Fruit fly (Drosophila melanogaster): ENCODE results near the gene CG33177.

CG33177 gene

DNA sequence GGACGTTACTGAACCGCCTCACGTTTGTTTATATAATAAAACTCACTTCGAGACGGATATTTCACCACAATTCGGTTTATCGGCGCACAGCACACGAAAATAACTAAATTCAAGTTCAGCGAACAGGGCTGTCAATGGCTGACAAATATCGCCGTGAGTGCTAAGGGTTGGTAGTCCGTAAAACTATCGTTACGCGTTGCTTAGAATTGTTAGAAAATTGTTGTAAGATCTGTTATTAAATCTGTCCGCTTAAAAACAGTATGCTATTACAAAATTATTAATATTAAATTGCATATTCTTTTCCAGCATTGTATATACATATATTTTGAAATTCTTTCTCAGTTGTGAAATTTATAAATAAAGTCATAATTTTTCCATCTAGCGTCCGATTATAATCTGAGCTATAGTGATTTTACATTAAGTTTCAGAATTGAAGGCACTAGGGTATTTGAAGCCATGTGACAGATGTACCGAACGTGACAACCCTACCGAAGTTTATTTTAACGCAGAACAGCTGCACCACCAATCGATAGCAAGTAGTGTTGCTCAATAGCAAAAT, 3.5 kb downstream of the CG33177 start, which contains the start of gene Cox17 (continued):
- TF ChIP-seq CG18619 (GFP tag; optimal IDR thresholded peaks at IDR 0.05) (peak; percentile 83), CG4617 (GFP tag; optimal IDR thresholded peaks at IDR 0.05; ENCODE audit: borderline replicate concordance) (peak; percentile 70), CG17612 (GFP tag; IDR thresholded peaks at IDR 0.05) (no peak), wek (GFP tag; optimal IDR thresholded peaks at IDR 0.05) (no peak), CG3995 (GFP tag; optimal IDR thresholded peaks at IDR 0.05) (peak; percentile 58), grau (tag; optimal IDR thresholded peaks at IDR 0.05) (peak; percentile 86), CG14710 (tag; optimal IDR thresholded peaks at IDR 0.05) (peak; percentile 89), CG12155 (GFP tag; optimal IDR thresholded peaks at IDR 0.05) (peak; percentile 78), bigmax (GFP tag; optimal IDR thresholded peaks at IDR 0.05) (no peak), CG12071 (GFP tag; optimal IDR thresholded peaks at IDR 0.05) (peak; percentile 20), pan (optimal IDR thresholded peaks at IDR 0.05) (no peak), pan (GFP tag; optimal IDR thresholded peaks at IDR 0.05 in 1 of 2, IDR thresholded peaks at IDR 0.05 in 1 of 2) (peak in 1 of 2 experiments; percentile 65), CG32772 (GFP tag; IDR thresholded peaks at IDR 0.05) (peak; percentile 60; the same call in 1 of the 2 replicates), CG1233 (GFP tag; optimal IDR thresholded peaks at IDR 0.05) (peak; percentile 78), CG10321 (GFP tag; IDR thresholded peaks at IDR 0.05) (no peak), B-H1 (GFP tag; IDR thresholded peaks at IDR 0.05) (peak; percentile 53; the same call in 2 of the 3 replicates), crc (GFP tag; optimal IDR thresholded peaks at IDR 0.05) (peak; percentile 47), lmd (GFP tag; IDR thresholded peaks at IDR 0.05) (peak; percentile 77), CG30403 (GFP tag; optimal IDR thresholded peaks at IDR 0.05) (peak; percentile 93), mirr (GFP tag; optimal IDR thresholded peaks at IDR 0.05) (no peak), TFAM (GFP tag; optimal IDR thresholded peaks at IDR 0.05) (no peak), CG7271 (tag; optimal IDR thresholded peaks at IDR 0.05) (peak; percentile 34), CG12299 (tag; optimal IDR thresholded peaks at IDR 0.05) (peak; percentile 48), CG32532 (GFP tag; IDR thresholded peaks at IDR 0.05) (peak; percentile 72), bab2 (GFP tag; optimal IDR thresholded peaks at IDR 0.05) (peak; percentile 61), dati (GFP tag; IDR thresholded peaks at IDR 0.05) (0 out of 2 replicates have a peak, but pooled peaks have one; percentile 25), CkIIα-i1 (GFP tag; IDR thresholded peaks at IDR 0.05) (no peak), NK7.1 (GFP tag; optimal IDR thresholded peaks at IDR 0.05) (no peak), CG13123 (GFP tag; optimal IDR thresholded peaks at IDR 0.05) (peak; percentile 65), CG15601 (tag; optimal IDR thresholded peaks at IDR 0.05) (peak; percentile 76), CG2202 (tag; optimal IDR thresholded peaks at IDR 0.05) (peak; percentile 32), CG6654 (GFP tag; optimal IDR thresholded peaks at IDR 0.05) (peak; percentile 41), sqz (GFP tag; optimal IDR thresholded peaks at IDR 0.05) (peak; percentile 75), Mrtf (GFP tag; IDR thresholded peaks at IDR 0.05) (peak; percentile 64; the same call in 2 of the 3 replicates), CG12942 (GFP tag; optimal IDR thresholded peaks at IDR 0.05) (peak; percentile 72), Atf-2 (GFP tag; optimal IDR thresholded peaks at IDR 0.05) (peak; percentile 68), CG4360 (GFP tag; IDR thresholded peaks at IDR 0.05) (no peak), CG10267 (tag; optimal IDR thresholded peaks at IDR 0.05) (peak; percentile 88), CG8281 (tag; optimal IDR thresholded peaks at IDR 0.05) (peak; percentile 65), ssp (GFP tag; IDR thresholded peaks at IDR 0.05) (peak; percentile 67), CG8924 (tag; optimal IDR thresholded peaks at IDR 0.05) (peak; percentile 85), inv (GFP tag; IDR thresholded peaks at IDR 0.05; ENCODE audit: partially characterized antibody) (peak; percentile 75), onecut (GFP tag; IDR thresholded peaks at IDR 0.05) (peak; percentile 86), YL-1 (GFP tag; optimal IDR thresholded peaks at IDR 0.05) (peak; percentile 50), vnd (GFP tag; IDR thresholded peaks at IDR 0.05; ENCODE audit: partially characterized antibody) (peak; percentile 78), twi (tag; optimal IDR thresholded peaks at IDR 0.05) (peak; percentile 75), Ada2b (GFP tag; IDR thresholded peaks at IDR 0.05) (peak; percentile 48), tap (tag; optimal IDR thresholded peaks at IDR 0.05) (peak; percentile 62), CG10366 (GFP tag; IDR thresholded peaks at IDR 0.05) (peak; percentile 66), CG10979 (tag; optimal IDR thresholded peaks at IDR 0.05) (peak; percentile 79)

Measured in whole organism, embryonic.